Fruit fly (Drosophila melanogaster): ENCODE measurements around the gene CG5888.
A peak's percentile ranks its signal among the peaks of the same experiment; 100 is the strongest.

The CG5888 gene

dm6 chr2L:16422657-16423473 lies 25.4 kb downstream of the CG5888 start (continued):
- TF ChIP-seq Deaf1 (tag; optimal IDR thresholded peaks at IDR 0.05) (peak; percentile 86), h (optimal IDR thresholded peaks at IDR 0.05) (no peak), CG31365 (tag; optimal IDR thresholded peaks at IDR 0.05) (no peak), Nf-YC (tag; optimal IDR thresholded peaks at IDR 0.05) (peak; percentile 98), CG2116 (GFP tag; optimal IDR thresholded peaks at IDR 0.05) (no peak), CG10274 (GFP tag; optimal IDR thresholded peaks at IDR 0.05) (no peak), CG12071 (GFP tag; optimal IDR thresholded peaks at IDR 0.05) (no peak), CG8281 (tag; optimal IDR thresholded peaks at IDR 0.05) (peak; percentile 84), yki (optimal IDR thresholded peaks at IDR 0.05) (peak; percentile 25), D (optimal IDR thresholded peaks at IDR 0.05) (peak; percentile 88), D (GFP tag; optimal IDR thresholded peaks at IDR 0.05) (no peak), CG5953 (GFP tag; IDR thresholded peaks at IDR 0.05) (no peak), pnt (GFP tag; optimal IDR thresholded peaks at IDR 0.05) (no peak), CG3838 (GFP tag; optimal IDR thresholded peaks at IDR 0.05) (no peak), Rx (GFP tag; IDR thresholded peaks at IDR 0.05) (no peak), lilli (GFP tag; optimal IDR thresholded peaks at IDR 0.05) (no peak), Mrtf (GFP tag; IDR thresholded peaks at IDR 0.05) (no peak), trem (tag; optimal IDR thresholded peaks at IDR 0.05) (no peak), Nf-YB (GFP tag; optimal IDR thresholded peaks at IDR 0.05) (peak; percentile 97), jing (GFP tag; optimal IDR thresholded peaks at IDR 0.05) (peak; percentile 42), CG15601 (tag; optimal IDR thresholded peaks at IDR 0.05) (peak; percentile 94), eve (GFP tag; optimal IDR thresholded peaks at IDR 0.05) (no peak), chinmo (GFP tag; IDR thresholded peaks at IDR 0.05; ENCODE audit: partially characterized antibody) (peak; percentile 78; the same call in 2 of the 4 replicates), her (GFP tag; optimal IDR thresholded peaks at IDR 0.05) (no peak), CG17568 (GFP tag; optimal IDR thresholded peaks at IDR 0.05) (no peak), dpn (GFP tag; optimal IDR thresholded peaks at IDR 0.05) (no peak), kay (GFP tag; optimal IDR thresholded peaks at IDR 0.05) (no peak), Xbp1 (GFP tag; optimal IDR thresholded peaks at IDR 0.05) (no peak), CG8290 (GFP tag; optimal IDR thresholded peaks at IDR 0.05) (no peak), CG8290 (tag; optimal IDR thresholded peaks at IDR 0.05) (peak in 1 of 2 experiments; percentile 36), Med (GFP tag) (peak; percentile 57), C15 (GFP tag; IDR thresholded peaks at IDR 0.05) (no peak), CG10321 (GFP tag; IDR thresholded peaks at IDR 0.05) (peak; percentile 93), mam (GFP tag; optimal IDR thresholded peaks at IDR 0.05) (no peak), BtbVII (GFP tag; optimal IDR thresholded peaks at IDR 0.05) (no peak), z (GFP tag; IDR thresholded peaks at IDR 0.05) (0 out of 3 replicates have a peak, but pooled peaks have one; percentile 9), CG9727 (GFP tag; optimal IDR thresholded peaks at IDR 0.05) (no peak), Ets65A (GFP tag) (peak; percentile 68), CoRest (tag; optimal IDR thresholded peaks at IDR 0.05) (peak; percentile 48), Side (GFP tag; optimal IDR thresholded peaks at IDR 0.05) (no peak), cg (GFP tag; optimal IDR thresholded peaks at IDR 0.05) (peak; percentile 97), CG3407 (GFP tag; optimal IDR thresholded peaks at IDR 0.05) (no peak), kah (GFP tag; optimal IDR thresholded peaks at IDR 0.05) (no peak), grau (tag; optimal IDR thresholded peaks at IDR 0.05) (no peak), Doc3 (GFP tag; IDR thresholded peaks at IDR 0.05; ENCODE audit: partially characterized antibody) (no peak), CG2199 (GFP tag; IDR thresholded peaks at IDR 0.05) (peak; percentile 83; the same call in 1 of the 3 replicates), tll (GFP tag; optimal IDR thresholded peaks at IDR 0.05) (peak in 1 of 2 experiments; percentile 48), CG4730 (GFP tag; IDR thresholded peaks at IDR 0.05) (no peak), CG1233 (GFP tag; optimal IDR thresholded peaks at IDR 0.05) (no peak), nerfin-1 (tag; optimal IDR thresholded peaks at IDR 0.05) (peak; percentile 12), CG17829 (tag; optimal IDR thresholded peaks at IDR 0.05) (peak; percentile 6)
